Worm (Caenorhabditis elegans) whole organism, L4 larva: Measurements from ENCODE around the gene emb-30.

Experiments used
- D1046.2 ChIP-seq: fragments of 200-800 bp; sonication (Bioruptor generic); IDR thresholded peaks from 2 replicates; pipeline ENCODE4 v1.3.6; 2022; ENCODE audit warnings: missing genetic modification characterization, missing compliant biosample characterization
- F37D6.2 ChIP-seq: sonication (generic microtip); optimal IDR thresholded peaks from 2 replicates; lab custom pipeline; 2016; ENCODE audit warnings: mild to moderate bottlenecking, missing genetic modification characterization, missing compliant biosample characterization
- F49E8.2 ChIP-seq: sonication (generic microtip); optimal IDR thresholded peaks from 2 replicates; lab custom pipeline; 2016; ENCODE audit warnings: missing compliant biosample characterization, mild to moderate bottlenecking, missing genetic modification characterization, borderline replicate concordance
- R02D3.7 ChIP-seq: fragments of 150-350 bp; sonication (generic microtip); optimal IDR thresholded peaks from 3 replicates; lab custom pipeline; 2014; ENCODE audit warnings: missing biosample characterization, missing genetic modification characterization
- T26A8.4 ChIP-seq: fragments of 200-800 bp; sonication (Bioruptor generic); IDR thresholded peaks from 2 replicates; pipeline ENCODE4 v1.3.6; 2022; ENCODE audit warnings: missing genetic modification characterization, missing compliant biosample characterization
- aha-1 ChIP-seq: fragments of 150-350 bp; peaks from one replicate; lab custom pipeline; 2014; ENCODE audit warnings: missing biosample characterization, missing genetic modification characterization
- ceh-62 ChIP-seq: sonication (generic microtip); optimal IDR thresholded peaks from 2 replicates; lab custom pipeline; 2017; ENCODE audit warnings: missing biosample characterization, missing genetic modification characterization
- cey-2 ChIP-seq: sonication (generic microtip); optimal IDR thresholded peaks from 3 replicates; lab custom pipeline; 2017; ENCODE audit warnings: missing genetic modification characterization, mild to moderate bottlenecking, missing compliant biosample characterization, antibody characterized with exemption, borderline replicate concordance; ENCODE audit not compliant: insufficient read depth
- daf-16 ChIP-seq, 3 experiments: sonication (generic microtip); optimal IDR thresholded peaks; 2 replicates each; lab custom pipeline; 2016 to 2017; ENCODE audit warnings: missing genetic modification characterization in 3 of 3, missing genetic modification reagents in 3 of 3, mild to moderate bottlenecking in 2 of 3, missing compliant biosample characterization in 2 of 3, missing biosample characterization in 1 of 3, moderate library complexity in 1 of 3
- daf-19 ChIP-seq: fragments of 200-800 bp; sonication (Bioruptor generic); conservative IDR thresholded peaks from 2 replicates; pipeline ENCODE4 v1.3.6; 2022; ENCODE audit warnings: missing genetic modification characterization, missing compliant biosample characterization
- daf-8 ChIP-seq: fragments of 200-800 bp; sonication (Bioruptor generic); IDR thresholded peaks from 2 replicates; pipeline ENCODE4 v1.3.6; 2022; ENCODE audit warnings: missing genetic modification characterization, missing compliant biosample characterization
- dmd-6 ChIP-seq: fragments of 200-800 bp; sonication (Bioruptor generic); IDR thresholded peaks from 2 replicates; pipeline ENCODE4 v1.3.6; 2022; ENCODE audit warnings: missing genetic modification reagents, missing genetic modification characterization, missing compliant biosample characterization
- dmd-9 ChIP-seq: fragments of 200-800 bp; sonication (Bioruptor generic); IDR thresholded peaks from 2 replicates; pipeline ENCODE4 v1.3.6; 2022; ENCODE audit warnings: missing genetic modification reagents, missing genetic modification characterization, missing compliant biosample characterization
- dpl-1 ChIP-seq: fragments of 150-350 bp; optimal IDR thresholded peaks from 2 replicates; lab custom pipeline; 2014; ENCODE audit warnings: missing biosample characterization, missing genetic modification reagents, missing genetic modification characterization
- dve-1 ChIP-seq: sonication (generic microtip); optimal IDR thresholded peaks from 2 replicates; lab custom pipeline; 2017; ENCODE audit warnings: antibody characterized with exemption, mild to moderate bottlenecking, missing genetic modification characterization, missing compliant biosample characterization; ENCODE audit not compliant: insufficient read depth
- egl-27 ChIP-seq: sonication (generic microtip); optimal IDR thresholded peaks from 3 replicates; lab custom pipeline; 2017; ENCODE audit warnings: missing biosample characterization, missing genetic modification reagents, missing genetic modification characterization
- fkh-10 ChIP-seq: fragments of 150-350 bp; optimal IDR thresholded peaks from 2 replicates; lab custom pipeline; 2014; ENCODE audit warnings: missing biosample characterization, missing genetic modification reagents, missing genetic modification characterization
- fos-1 ChIP-seq: fragments of 150-350 bp; optimal IDR thresholded peaks from 2 replicates; lab custom pipeline; 2014; ENCODE audit warnings: missing biosample characterization, missing genetic modification characterization
- hlh-11 ChIP-seq: fragments of 200-800 bp; sonication (Bioruptor generic); optimal IDR thresholded peaks from 2 replicates; lab custom pipeline; 2018; ENCODE audit warnings: mild to moderate bottlenecking, missing genetic modification characterization, missing compliant biosample characterization
- hlh-30 ChIP-seq: sonication (generic microtip); optimal IDR thresholded peaks from 2 replicates; lab custom pipeline; 2017; ENCODE audit warnings: antibody characterized with exemption, mild to moderate bottlenecking, missing genetic modification characterization, missing compliant biosample characterization; ENCODE audit not compliant: insufficient read depth
- hmg-1.1 ChIP-seq: fragments of 200-800 bp; sonication (Bioruptor generic); IDR thresholded peaks from 2 replicates; pipeline ENCODE4 v1.3.6; 2022; ENCODE audit warnings: missing genetic modification reagents, missing genetic modification characterization, missing compliant biosample characterization
- lin-13 ChIP-seq: fragments of 150-350 bp; optimal IDR thresholded peaks from 2 replicates; lab custom pipeline; 2014; ENCODE audit warnings: missing biosample characterization, missing genetic modification reagents, missing genetic modification characterization
- lin-15B ChIP-seq: fragments of 150-350 bp; sonication (generic microtip); optimal IDR thresholded peaks from 3 replicates; lab custom pipeline; 2014; ENCODE audit warnings: missing biosample characterization, missing genetic modification characterization
- madf-9 ChIP-seq: fragments of 200-800 bp; sonication (Bioruptor generic); conservative IDR thresholded peaks from 2 replicates; pipeline ENCODE4 v1.3.6; 2022; ENCODE audit warnings: missing genetic modification reagents, missing genetic modification characterization, missing compliant biosample characterization
- mdt-29 ChIP-seq: fragments of 200-800 bp; sonication (Bioruptor generic); IDR thresholded peaks from 2 replicates; pipeline ENCODE4 v1.3.6; 2022; ENCODE audit warnings: missing genetic modification reagents, missing genetic modification characterization, missing compliant biosample characterization
- mxl-2 ChIP-seq: fragments of 200-800 bp; sonication (Bioruptor generic); conservative IDR thresholded peaks from 2 replicates; pipeline ENCODE4 v1.3.6; 2022; ENCODE audit warnings: missing genetic modification reagents, missing genetic modification characterization, missing compliant biosample characterization
- mxl-3 ChIP-seq: fragments of 200-800 bp; sonication (Bioruptor generic); optimal IDR thresholded peaks from 2 replicates; lab custom pipeline; 2018; ENCODE audit warnings: mild to moderate bottlenecking, missing genetic modification characterization, missing compliant biosample characterization
- nhr-102 ChIP-seq: sonication (generic microtip); optimal IDR thresholded peaks from 2 replicates; lab custom pipeline; 2016; ENCODE audit warnings: mild to moderate bottlenecking, missing genetic modification characterization, moderate library complexity, missing compliant biosample characterization
- nhr-28 ChIP-seq: fragments of 150-350 bp; optimal IDR thresholded peaks from 2 replicates; lab custom pipeline; 2014; ENCODE audit warnings: missing biosample characterization, missing genetic modification characterization
- nhr-41 ChIP-seq: fragments of 200-800 bp; sonication (Bioruptor generic); IDR thresholded peaks from 2 replicates; pipeline ENCODE4 v1.3.6; 2022; ENCODE audit warnings: missing genetic modification reagents, missing genetic modification characterization, missing compliant biosample characterization
- nhr-76 ChIP-seq: fragments of 150-350 bp; optimal IDR thresholded peaks from 2 replicates; lab custom pipeline; 2014; ENCODE audit warnings: missing biosample characterization, missing genetic modification characterization
- nhr-77 ChIP-seq: fragments of 150-350 bp; optimal IDR thresholded peaks from 2 replicates; lab custom pipeline; 2014; ENCODE audit warnings: missing biosample characterization, missing genetic modification characterization
- pqm-1 ChIP-seq: sonication (generic microtip); optimal IDR thresholded peaks from 2 replicates; lab custom pipeline; 2017; ENCODE audit warnings: missing biosample characterization, missing genetic modification characterization
- sdz-12 ChIP-seq: fragments of 200-800 bp; sonication (Bioruptor generic); optimal IDR thresholded peaks from 2 replicates; lab custom pipeline; 2018; ENCODE audit warnings: mild to moderate bottlenecking, missing genetic modification characterization, missing compliant biosample characterization
- skn-1 ChIP-seq: fragments of 150-350 bp; optimal IDR thresholded peaks from 2 replicates; lab custom pipeline; 2014; ENCODE audit warnings: missing biosample characterization, missing genetic modification characterization
- spr-1 ChIP-seq: sonication (generic microtip); optimal IDR thresholded peaks from 2 replicates; lab custom pipeline; 2016; ENCODE audit warnings: mild to moderate bottlenecking, missing genetic modification characterization, missing compliant biosample characterization
- tra-1 ChIP-seq: fragments of 200-800 bp; sonication (Bioruptor generic); IDR thresholded peaks from 2 replicates; pipeline ENCODE4 v1.3.6; 2022; ENCODE audit warnings: missing genetic modification reagents, missing genetic modification characterization, missing compliant biosample characterization
- unc-130 ChIP-seq: sonication (generic microtip); optimal IDR thresholded peaks from 2 replicates; lab custom pipeline; 2016; ENCODE audit warnings: missing genetic modification reagents, missing genetic modification characterization, missing compliant biosample characterization
- unc-39 ChIP-seq: sonication (generic microtip); optimal IDR thresholded peaks from 2 replicates; lab custom pipeline; 2017; ENCODE audit warnings: missing biosample characterization, missing genetic modification characterization
- zfp-3 ChIP-seq: fragments of 200-800 bp; sonication (Bioruptor generic); conservative IDR thresholded peaks from 2 replicates; pipeline ENCODE4 v1.3.6; 2022; ENCODE audit warnings: missing genetic modification reagents, missing genetic modification characterization, missing compliant biosample characterization

Gene emb-30

DNA sequence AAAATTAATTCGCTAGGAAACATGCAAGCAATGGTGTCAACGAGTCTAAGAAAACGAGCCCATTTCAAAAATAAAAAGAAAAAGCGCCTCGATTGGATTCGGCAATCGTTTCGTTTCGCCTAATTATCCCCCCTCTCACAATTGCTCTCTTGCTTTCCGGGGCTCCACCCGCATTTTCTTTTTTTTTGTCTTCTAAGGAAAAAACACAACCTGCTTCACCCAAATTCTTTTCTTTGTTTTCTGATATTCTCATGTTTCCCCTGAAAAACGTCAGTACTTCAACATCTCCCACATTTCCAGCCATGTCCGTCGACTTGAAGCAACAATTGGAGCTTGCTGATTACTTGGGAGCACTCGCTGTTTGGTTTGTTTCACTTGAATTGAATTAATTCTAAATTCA lies 47.2 kb upstream of the emb-30 start, which contains the start of gene nlp-36:
nlp-36 (plus strand) TSS at position 301 of the 400 bp plus-strand sequence.
- TF ChIP-seq skn-1 (no peak), daf-19 (GFP tag; lab: Robert Waterston, UW) (no peak), pqm-1 (tag; lab: Kevin White, UChicago) (no peak), nhr-76 (no peak), mxl-3 (GFP tag; lab: Kevin White, UChicago) (no peak), egl-27 (tag; lab: Kevin White, UChicago) (no peak), T26A8.4 (no peak), lin-13 (GFP tag; lab: Kevin White, UChicago) (no peak), cey-2 (no peak), fos-1 (tag; lab: Kevin White, UChicago) (no peak), hlh-30 (tag; lab: Kevin White, UChicago) (no peak), sdz-12 (GFP tag; lab: Kevin White, UChicago) (no peak), madf-9 (GFP tag; lab: Robert Waterston, UW) (no peak)

DNA sequence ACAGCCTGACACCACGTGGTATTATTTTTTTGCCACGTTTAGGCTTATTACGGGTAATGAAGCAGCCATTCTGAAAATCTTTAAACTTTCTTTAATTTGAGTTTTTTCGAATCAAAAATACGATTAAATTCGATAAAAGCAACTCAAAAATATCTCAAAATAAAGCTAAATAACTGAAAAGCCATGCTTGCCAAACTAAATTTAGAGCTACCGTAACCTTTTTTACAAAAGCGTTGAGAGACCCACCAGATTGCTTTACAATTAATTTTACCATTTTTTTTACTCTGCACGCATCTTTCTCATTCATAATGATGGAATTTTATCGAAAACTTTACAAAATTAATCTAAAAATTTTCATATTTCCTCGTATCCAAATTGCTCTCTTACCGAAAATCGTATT lies 46.8 kb upstream of the emb-30 start:
- no peak for TF ChIP-seq mdt-29 (GFP tag; lab: Robert Waterston, UW)
- no peak for TF ChIP-seq daf-8
- TF ChIP-seq egl-27 (tag; lab: Kevin White, UChicago), result no peak
- no peak for TF ChIP-seq D1046.2
- no peak for TF ChIP-seq R02D3.7 (tag; lab: Kevin White, UChicago)
- no peak for TF ChIP-seq hmg-1.1 (GFP tag; lab: Robert Waterston, UW)
- no peak for TF ChIP-seq unc-130 (GFP tag; lab: Kevin White, UChicago)
- no peak for TF ChIP-seq dve-1
- TF ChIP-seq nhr-28 (tag; lab: Kevin White, UChicago), result no peak
- TF ChIP-seq nhr-41, result no peak
- TF ChIP-seq nhr-77 (tag; lab: Kevin White, UChicago), result no peak
- TF ChIP-seq mxl-2 (GFP tag; lab: Robert Waterston, UW), result no peak
- no peak for TF ChIP-seq ceh-62
- no peak for TF ChIP-seq F37D6.2
- no peak for TF ChIP-seq F49E8.2 (tag; lab: Kevin White, UChicago)
- TF ChIP-seq lin-15B (tag; lab: Kevin White, UChicago), result no peak
- TF ChIP-seq, all 104 proteins: peak for 0

DNA sequence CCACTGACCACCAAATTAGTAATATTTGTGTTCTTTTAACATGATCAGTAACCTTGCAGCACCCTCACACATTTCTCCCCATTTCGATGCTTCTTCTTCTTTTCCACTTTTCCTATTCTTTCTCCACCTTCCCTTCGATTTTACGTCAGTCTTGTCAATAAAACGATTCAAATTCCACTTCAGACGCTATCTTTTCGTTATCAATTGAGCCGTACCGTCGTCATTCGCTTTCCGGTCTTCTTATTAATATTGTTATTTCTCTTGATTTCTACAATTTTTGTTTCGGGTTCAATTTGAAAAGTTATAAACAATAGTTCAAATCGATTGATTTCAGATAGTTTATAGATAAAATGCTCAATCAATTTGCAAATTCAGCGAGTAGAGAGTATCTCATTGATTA lies 46.2 kb upstream of the emb-30 start:
- no peak for TF ChIP-seq nhr-102 (tag; lab: Kevin White, UChicago)
- TF ChIP-seq daf-16 (GFP tag; optimal IDR thresholded peaks at IDR 0.05; lab: Kevin White, UChicago), result no peak
- TF ChIP-seq daf-16 (tag; optimal IDR thresholded peaks at IDR 0.05; lab: Kevin White, UChicago), result peak; percentile 85
- peak; percentile 31 for TF ChIP-seq hlh-11 (tag; lab: Kevin White, UChicago)
- no peak for TF ChIP-seq dpl-1 (GFP tag; lab: Kevin White, UChicago)
- peak; percentile 66 for TF ChIP-seq pqm-1 (tag; lab: Kevin White, UChicago)
- no peak for TF ChIP-seq dmd-9 (GFP tag; lab: Robert Waterston, UW)
- peak; percentile 53 for TF ChIP-seq dmd-6 (GFP tag; lab: Robert Waterston, UW)
- peak; percentile 54 for TF ChIP-seq nhr-77 (tag; lab: Kevin White, UChicago)
- peak; percentile 53 for TF ChIP-seq nhr-28 (tag; lab: Kevin White, UChicago)
- TF ChIP-seq dve-1, result peak; percentile 67

DNA sequence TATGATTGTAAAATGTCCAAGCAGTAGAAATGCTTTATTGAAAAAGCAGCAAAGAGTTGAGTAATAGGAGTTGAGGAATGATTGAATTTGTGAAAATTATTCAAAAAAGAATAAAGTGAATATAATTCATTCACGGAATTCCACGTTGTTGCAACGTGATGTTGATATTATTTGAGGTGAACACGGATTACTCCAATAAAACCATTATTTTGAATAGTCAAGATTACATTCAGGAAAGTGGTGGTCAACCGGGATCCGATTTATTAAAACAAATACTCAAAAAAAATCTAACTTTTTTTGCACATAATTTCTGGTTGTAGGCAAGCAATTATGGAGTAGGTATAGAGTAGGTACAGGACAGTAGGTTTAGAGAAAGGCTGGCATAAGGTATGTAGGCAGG lies 44.1 kb upstream of the emb-30 start, which contains the start of gene bre-3:
bre-3 (minus strand) TSS at position 101 of the 400 bp plus-strand sequence.
- TF ChIP-seq fkh-10 (no peak), hmg-1.1 (GFP tag; lab: Robert Waterston, UW) (no peak), fos-1 (tag; lab: Kevin White, UChicago) (no peak), zfp-3 (GFP tag; lab: Robert Waterston, UW) (no peak), tra-1 (GFP tag; lab: Robert Waterston, UW) (no peak), spr-1 (tag; lab: Kevin White, UChicago) (no peak), unc-39 (no peak), aha-1 (tag; lab: Kevin White, UChicago) (peak; percentile 69)
